Worm (Caenorhabditis elegans) whole organism, L4 larva: ENCODE measurements around the gene tra-3.

ENCODE experiments used
- dpl-1 ChIP-seq: fragments of 150-350 bp; optimal IDR thresholded peaks from 2 replicates; lab custom pipeline; 2014; ENCODE audit warnings: missing biosample characterization, missing genetic modification reagents, missing genetic modification characterization
- hlh-30 ChIP-seq: sonication (generic microtip); optimal IDR thresholded peaks from 2 replicates; lab custom pipeline; 2017; ENCODE audit warnings: antibody characterized with exemption, mild to moderate bottlenecking, missing genetic modification characterization, missing compliant biosample characterization; ENCODE audit not compliant: insufficient read depth
- madf-9 ChIP-seq: fragments of 200-800 bp; sonication (Bioruptor generic); conservative IDR thresholded peaks from 2 replicates; pipeline ENCODE4 v1.3.6; 2022; ENCODE audit warnings: missing genetic modification reagents, missing genetic modification characterization, missing compliant biosample characterization
- mdl-1 ChIP-seq, 2 experiments: fragments of 150-350 bp in 1 of 2; sonication (generic microtip) in 1 of 2; optimal IDR thresholded peaks; 2 replicates each; lab custom pipeline; 2014 to 2017; ENCODE audit warnings: missing biosample characterization in 2 of 2, missing genetic modification characterization in 2 of 2
- vab-7 ChIP-seq: fragments of 200-800 bp; sonication (Bioruptor generic); IDR thresholded peaks from 2 replicates; pipeline ENCODE4 v1.3.6; 2022; ENCODE audit warnings: missing genetic modification reagents, missing genetic modification characterization, missing compliant biosample characterization
- zfp-2 ChIP-seq: sonication (generic microtip); optimal IDR thresholded peaks from 2 replicates; lab custom pipeline; 2016; ENCODE audit warnings: mild to moderate bottlenecking, missing genetic modification characterization, missing compliant biosample characterization

DNA sequence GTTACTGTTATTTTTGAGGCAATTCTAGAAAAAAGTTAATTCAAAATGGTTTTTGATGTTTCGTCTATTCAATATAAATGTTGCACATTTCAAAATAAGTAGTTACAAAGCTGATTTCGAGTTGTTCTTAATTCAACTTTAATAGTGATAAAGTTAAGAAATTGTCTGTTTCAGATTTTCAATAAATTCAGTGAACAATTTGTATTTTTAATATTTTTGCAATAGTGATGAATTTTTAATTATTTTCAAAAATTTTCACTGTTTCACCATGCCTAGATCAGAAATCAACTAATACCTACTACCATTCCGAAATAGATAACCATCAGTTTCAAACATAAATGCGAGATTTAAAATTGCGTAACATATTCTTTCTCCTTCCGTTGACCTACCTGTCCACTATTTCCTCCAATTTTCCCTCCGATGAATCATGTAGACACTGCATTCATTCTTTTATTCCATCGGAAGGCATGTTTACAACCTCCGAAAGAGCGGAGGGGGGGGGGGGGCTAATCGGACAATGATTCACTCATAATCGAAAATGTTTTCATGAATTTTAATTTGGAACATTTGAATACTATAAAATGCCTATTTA lies 53.9 kb downstream of the tra-3 start:
- TF ChIP-seq vab-7 (GFP tag; lab: Robert Waterston, UW), result no peak
- no peak for TF ChIP-seq madf-9 (GFP tag; lab: Robert Waterston, UW)
- no peak for TF ChIP-seq mdl-1 (tag; optimal IDR thresholded peaks at IDR 0.05; lab: Kevin White, UChicago)
- no peak for TF ChIP-seq dpl-1
- TF ChIP-seq hlh-30 (tag; lab: Kevin White, UChicago), result no peak
- no peak for TF ChIP-seq zfp-2 (tag; lab: Kevin White, UChicago)
